Worm (Caenorhabditis elegans) whole organism, L4 larva: ENCODE data around the gene C08B6.11.

ENCODE experiments used
- Y75B8A.6 ChIP-seq: fragments of 200-800 bp; sonication (Bioruptor generic); IDR thresholded peaks from 2 replicates; pipeline ENCODE4 v1.3.6; 2022; ENCODE audit warnings: missing genetic modification reagents, missing genetic modification characterization, missing compliant biosample characterization
- ceh-32 ChIP-seq: sonication (generic microtip); optimal IDR thresholded peaks from 2 replicates; lab custom pipeline; 2016; ENCODE audit warnings: mild to moderate bottlenecking, missing genetic modification characterization, missing compliant biosample characterization; ENCODE audit not compliant: poor library complexity
- daf-8 ChIP-seq: fragments of 200-800 bp; sonication (Bioruptor generic); IDR thresholded peaks from 2 replicates; pipeline ENCODE4 v1.3.6; 2022; ENCODE audit warnings: missing genetic modification characterization, missing compliant biosample characterization
- nhr-237 ChIP-seq: sonication (generic microtip); optimal IDR thresholded peaks from 2 replicates; lab custom pipeline; 2017; ENCODE audit warnings: missing biosample characterization, missing genetic modification characterization

DNA sequence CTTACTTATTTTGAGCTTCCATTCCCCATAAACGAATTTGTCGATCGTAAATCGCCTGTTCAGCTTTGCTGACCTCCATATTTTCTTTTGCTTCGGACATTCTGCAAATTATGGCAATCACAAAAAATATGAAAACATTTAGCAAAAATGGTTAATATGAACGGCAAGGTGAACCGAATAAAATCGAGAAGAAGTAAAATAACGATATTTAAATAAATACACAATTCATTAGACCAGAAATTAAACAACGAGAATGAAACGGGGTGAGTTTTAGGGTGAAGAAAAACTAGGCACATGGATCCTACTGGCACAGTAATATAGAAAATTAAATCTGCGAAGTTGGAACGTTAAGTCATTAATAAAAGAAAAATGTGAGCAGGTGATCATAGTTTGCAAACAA lies 22.8 kb downstream of the C08B6.11 start, which contains the start of gene aos-1:
- no peak for TF ChIP-seq ceh-32 (tag; lab: Kevin White, UChicago)
- TF ChIP-seq Y75B8A.6 (GFP tag; lab: Robert Waterston, UW), result no peak
- no peak for TF ChIP-seq daf-8 (GFP tag; lab: Robert Waterston, UW)
- no peak for TF ChIP-seq nhr-237 (tag; lab: Kevin White, UChicago)
